Fruit fly (Drosophila melanogaster) whole organism, embryonic: ENCODE data around the gene Uch-L5R.
"Not testable (repeated sequence)": the region's sequence is repeated elsewhere in the genome, so short reads cannot be mapped to it uniquely, and the experiment has no call there.

Experiments used
- CG14667 ChIP-seq: fragments of 200-800 bp; sonication (Bioruptor generic); IDR thresholded peaks from 2 replicates; pipeline ENCODE4 v1.3.6; 2022; ENCODE audit warnings: missing biosample characterization, missing genetic modification characterization
- CG15514 ChIP-seq: fragments of 200-800 bp; sonication (Bioruptor generic); optimal IDR thresholded peaks from 3 replicates; lab custom pipeline; 2017; ENCODE audit warnings: missing biosample characterization, missing genetic modification characterization, mild to moderate bottlenecking, moderate library complexity, missing genetic modification reagents
- CG16779 ChIP-seq: fragments of 200-800 bp; sonication (Bioruptor generic); IDR thresholded peaks from 2 replicates; pipeline ENCODE4 v1.3.6; 2022; ENCODE audit warnings: missing biosample characterization, missing genetic modification characterization
- CG30431 ChIP-seq: fragments of 200-800 bp; sonication (Bioruptor generic); optimal IDR thresholded peaks from 2 replicates; lab custom pipeline; 2017; ENCODE audit warnings: missing biosample characterization, missing genetic modification characterization
- Dek ChIP-seq: fragments of 200-800 bp; sonication (Bioruptor generic); optimal IDR thresholded peaks from 3 replicates; lab custom pipeline; 2019; ENCODE audit warnings: missing biosample characterization, mild to moderate bottlenecking, missing genetic modification characterization, moderate library complexity
- E2f2 ChIP-seq: fragments of 200-800 bp; sonication (Bioruptor generic); IDR thresholded peaks from 2 replicates; pipeline ENCODE4 v1.3.6; 2022; ENCODE audit warnings: missing biosample characterization, missing genetic modification characterization
- Gug ChIP-seq: fragments of 200-800 bp; sonication (Bioruptor generic); IDR thresholded peaks from 4 replicates; pipeline ENCODE4 v1.3.6; 2022; ENCODE audit warnings: missing biosample characterization, missing genetic modification characterization
- Kr ChIP-seq: fragments of 200-800 bp; sonication (Bioruptor generic); optimal IDR thresholded peaks from 2 replicates; lab custom pipeline; 2017; ENCODE audit warnings: missing biosample characterization, mild to moderate bottlenecking, missing genetic modification characterization
- br ChIP-seq: fragments of >200 bp; optimal IDR thresholded peaks from 2 replicates; lab custom pipeline; 2017
- grau ChIP-seq: fragments of 200-800 bp; optimal IDR thresholded peaks from 3 replicates; lab custom pipeline; 2019; ENCODE audit warnings: missing biosample characterization, mild to moderate bottlenecking, missing genetic modification characterization, moderate library complexity
- prd ChIP-seq, 3 experiments: fragments of >200 bp in 2 of 3; fragments of 200-800 bp in 1 of 3; sonication (Bioruptor generic) in 1 of 3; optimal IDR thresholded peaks in 2 of 3; IDR thresholded peaks in 1 of 3; 2 replicates in 2 of 3; 3 replicates in 1 of 3; pipeline versions ENCODE4 v1.3.6 to Lab custom; 2017 to 2022; ENCODE audit warnings: missing biosample characterization in 1 of 3, missing genetic modification characterization in 1 of 3
- psq ChIP-seq: fragments of 200-800 bp; sonication (Bioruptor generic); optimal IDR thresholded peaks from 2 replicates; lab custom pipeline; 2017; ENCODE audit warnings: missing biosample characterization, missing genetic modification characterization
- wor ChIP-seq: fragments of 200-800 bp; sonication (Bioruptor generic); IDR thresholded peaks from 2 replicates; pipeline ENCODE4 v1.3.6; 2022; ENCODE audit warnings: missing biosample characterization, missing genetic modification characterization

- TF ChIP-seq CG15514 (GFP tag; lab: Kevin White, UChicago); E2f2 (GFP tag; lab: Robert Waterston, UW); prd (optimal IDR thresholded peaks at IDR 0.05; lab: Kevin White, UChicago); prd (GFP tag; IDR thresholded peaks at IDR 0.05; lab: Robert Waterston, UW); Dek (tag; lab: Kevin White, UChicago); CG30431 (GFP tag; lab: Kevin White, UChicago); Kr (GFP tag; lab: Kevin White, UChicago); CG14667; Gug (GFP tag; lab: Robert Waterston, UW); grau (tag; lab: Kevin White, UChicago); psq (GFP tag; lab: Kevin White, UChicago); wor (GFP tag; lab: Robert Waterston, UW); CG16779 (GFP tag; lab: Robert Waterston, UW); br (lab: Kevin White, UChicago): not testable (repeated sequence)
These were observed 30.5 kb upstream of the Uch-L5R start, which contains the start of gene CG15734 for dm6 chrX:12086925-12087324.
